Worm (Caenorhabditis elegans): Measurements from ENCODE around the gene cest-16.

DNA sequence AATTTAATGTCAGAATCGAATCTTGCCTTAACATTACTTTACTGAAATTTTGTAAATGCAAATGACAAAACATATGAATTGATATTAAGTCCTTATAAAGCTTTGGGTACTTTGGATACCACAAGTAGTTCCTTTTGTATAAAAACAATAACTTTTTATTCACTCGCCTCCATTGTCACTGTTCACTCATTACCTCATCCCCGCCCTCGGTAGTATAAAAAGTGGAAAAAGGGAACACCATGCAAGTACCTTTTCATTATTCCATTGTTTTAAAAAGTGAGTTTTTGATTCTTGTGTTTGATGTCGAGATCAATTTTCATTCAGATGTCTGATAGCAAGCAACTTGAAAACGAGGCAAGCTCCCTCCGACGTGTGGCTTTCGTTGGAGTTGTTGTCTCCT lies 34.3 kb downstream of the cest-16 start, which contains the start of gene col-171:
- TF ChIP-seq lin-15B (tag; optimal IDR thresholded peaks at IDR 0.05) (no peak), elt-3 (tag; optimal IDR thresholded peaks at IDR 0.05) (no peak), snpc-4 (tag; optimal IDR thresholded peaks at IDR 0.05) (no peak), pha-4 (tag; optimal IDR thresholded peaks at IDR 0.05) (no peak), pqm-1 (tag; optimal IDR thresholded peaks at IDR 0.05) (no peak), tbx-2 (tag; optimal IDR thresholded peaks at IDR 0.05) (no peak)
